Worm (Caenorhabditis elegans) whole organism, L2 larva: Measurements from ENCODE around the gene clec-167.

Source experiments
- elt-3 ChIP-seq: sonication (generic microtip); optimal IDR thresholded peaks from 2 replicates; lab custom pipeline; 2017; ENCODE audit warnings: missing biosample characterization, missing genetic modification characterization
- fos-1 ChIP-seq: fragments of 150-350 bp; optimal IDR thresholded peaks from 2 replicates; lab custom pipeline; 2014; ENCODE audit warnings: missing biosample characterization, missing genetic modification characterization
- lin-39 ChIP-seq: fragments of 150-350 bp; optimal IDR thresholded peaks from 2 replicates; lab custom pipeline; 2014; ENCODE audit warnings: missing biosample characterization, missing genetic modification reagents, missing genetic modification characterization
- mdl-1 ChIP-seq, 2 experiments: fragments of 150-350 bp in 1 of 2; sonication (generic microtip) in 1 of 2; optimal IDR thresholded peaks; 2 replicates each; lab custom pipeline; 2017; ENCODE audit warnings: missing biosample characterization in 2 of 2, missing genetic modification characterization in 2 of 2
- nhr-237 ChIP-seq: fragments of 150-350 bp; optimal IDR thresholded peaks from 2 replicates; lab custom pipeline; 2014; ENCODE audit warnings: missing biosample characterization, missing genetic modification characterization
- nhr-77 ChIP-seq: fragments of 150-350 bp; optimal IDR thresholded peaks from 2 replicates; lab custom pipeline; 2014; ENCODE audit warnings: missing biosample characterization, missing genetic modification characterization
- sma-9 ChIP-seq, 2 experiments: fragments of 150-350 bp in 1 of 2; sonication (generic microtip) in 1 of 2; optimal IDR thresholded peaks; 2 replicates each; lab custom pipeline; 2014 to 2016; ENCODE audit warnings: missing genetic modification characterization in 2 of 2, mild to moderate bottlenecking in 1 of 2, missing biosample characterization in 1 of 2, missing compliant biosample characterization in 1 of 2, missing genetic modification reagents in 1 of 2, moderate library complexity in 1 of 2
- unc-62 ChIP-seq: fragments of 150-350 bp; optimal IDR thresholded peaks from 2 replicates; lab custom pipeline; 2014; ENCODE audit warnings: missing biosample characterization, missing genetic modification reagents, missing genetic modification characterization

DNA sequence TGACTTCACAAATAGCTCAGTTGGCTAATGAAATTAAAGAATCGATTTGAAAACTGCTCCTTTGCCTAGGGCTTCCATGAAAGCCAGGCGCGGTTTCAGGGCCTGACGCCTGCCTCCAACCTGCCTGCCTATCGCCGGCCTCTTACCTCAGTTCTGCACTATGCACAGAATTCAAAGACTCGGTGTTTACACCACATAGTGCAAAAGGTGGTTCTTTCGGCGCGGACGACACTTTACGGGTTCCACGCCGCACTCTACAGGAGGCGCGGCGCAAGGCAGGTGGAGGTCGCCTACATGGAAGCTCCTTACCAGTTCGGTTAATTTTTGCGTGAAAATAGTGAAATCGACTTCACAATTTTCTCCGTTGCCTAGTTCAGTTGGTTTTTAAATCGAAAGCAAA lies 45.7 kb downstream of the clec-167 start:
- TF ChIP-seq elt-3 (tag; lab: Kevin White, UChicago) (no peak), lin-39 (tag; lab: Kevin White, UChicago) (no peak), sma-9 (GFP tag; optimal IDR thresholded peaks at IDR 0.05; lab: Kevin White, UChicago) (no peak), sma-9 (tag; optimal IDR thresholded peaks at IDR 0.05; lab: Kevin White, UChicago) (no peak), fos-1 (tag; lab: Kevin White, UChicago) (no peak), nhr-237 (tag; lab: Kevin White, UChicago) (no peak), mdl-1 (tag; optimal IDR thresholded peaks at IDR 0.05; lab: Kevin White, UChicago) (no peak), nhr-77 (tag; lab: Kevin White, UChicago) (no peak), unc-62 (GFP tag; lab: Kevin White, UChicago) (no peak)
